Fruit fly (Drosophila melanogaster) whole organism, wandering third instar larva: ENCODE results near the gene CG11560.

Experiments used
- Abd-B ChIP-seq: fragments of >200 bp; optimal IDR thresholded peaks from 2 replicates; lab custom pipeline; 2017; ENCODE audit warnings: missing biosample characterization, missing genetic modification characterization
- CG32264 ChIP-seq: fragments of 200-800 bp; sonication (Bioruptor generic); optimal IDR thresholded peaks from 2 replicates; lab custom pipeline; 2016; ENCODE audit warnings: missing biosample characterization, missing genetic modification characterization
- CG9705 ChIP-seq: fragments of 200-800 bp; sonication (Bioruptor generic); optimal IDR thresholded peaks from 2 replicates; lab custom pipeline; 2018; ENCODE audit warnings: missing biosample characterization, mild to moderate bottlenecking, missing genetic modification characterization
- CrebA ChIP-seq: fragments of 200-800 bp; sonication (Bioruptor generic); optimal IDR thresholded peaks from 2 replicates; lab custom pipeline; 2016; ENCODE audit warnings: missing biosample characterization, mild to moderate bottlenecking, missing genetic modification characterization, borderline replicate concordance
- Dfd ChIP-seq: fragments of >200 bp; optimal IDR thresholded peaks from 2 replicates; lab custom pipeline; 2017; ENCODE audit warnings: missing biosample characterization, missing genetic modification characterization
- Dif ChIP-seq: fragments of 200-275, 200-300 bp; sonication (Bioruptor generic); optimal IDR thresholded peaks from 2 replicates; lab custom pipeline; 2018; ENCODE audit warnings: missing biosample characterization, missing genetic modification characterization; ENCODE audit not compliant: partially characterized antibody
- GATAd ChIP-seq: sonication (Bioruptor generic); optimal IDR thresholded peaks from 2 replicates; lab custom pipeline; 2016; ENCODE audit warnings: missing biosample characterization, missing genetic modification characterization
- HLH106 ChIP-seq: fragments of 200-800 bp; optimal IDR thresholded peaks from 3 replicates; lab custom pipeline; 2019; ENCODE audit warnings: missing biosample characterization, mild to moderate bottlenecking, missing genetic modification characterization, moderate library complexity
- Hnf4 ChIP-seq: fragments of 200-800 bp; sonication (Bioruptor generic); optimal IDR thresholded peaks from 2 replicates; lab custom pipeline; 2016; ENCODE audit warnings: missing biosample characterization, mild to moderate bottlenecking, missing genetic modification characterization
- Hr78 ChIP-seq: fragments of >200 bp; optimal IDR thresholded peaks from 2 replicates; lab custom pipeline; 2017; ENCODE audit warnings: missing biosample characterization, missing genetic modification characterization
- Hr83 ChIP-seq: fragments of 200-300 bp; sonication (Bioruptor generic); optimal IDR thresholded peaks from 2 replicates; lab custom pipeline; 2016; ENCODE audit warnings: missing biosample characterization, mild to moderate bottlenecking, missing genetic modification characterization, moderate library complexity; ENCODE audit not compliant: poor library complexity, severe bottlenecking
- Jra ChIP-seq: sonication (Bioruptor generic); optimal IDR thresholded peaks from 2 replicates; lab custom pipeline; 2016; ENCODE audit warnings: missing biosample characterization, missing genetic modification characterization
- Mio ChIP-seq: sonication (Bioruptor generic); optimal IDR thresholded peaks from 2 replicates; lab custom pipeline; 2016; ENCODE audit warnings: missing biosample characterization, missing genetic modification characterization
- Myc ChIP-seq: fragments of >200 bp; optimal IDR thresholded peaks from 2 replicates; lab custom pipeline; 2017
- N ChIP-seq: fragments of >200 bp; optimal IDR thresholded peaks from 2 replicates; lab custom pipeline; 2018; ENCODE audit warnings: missing biosample characterization, missing external identifiers, missing genetic modification characterization
- OdsH ChIP-seq: fragments of 200-800 bp; sonication (Bioruptor generic); optimal IDR thresholded peaks from 2 replicates; lab custom pipeline; 2016; ENCODE audit warnings: missing biosample characterization, mild to moderate bottlenecking, missing genetic modification characterization
- Rel ChIP-seq, 2 experiments: fragments of 200-800 bp; sonication (Bioruptor generic) in 1 of 2; optimal IDR thresholded peaks; 2 replicates in 1 of 2; 3 replicates in 1 of 2; lab custom pipeline; 2016 to 2019; ENCODE audit warnings: mild to moderate bottlenecking in 2 of 2, missing biosample characterization in 2 of 2, missing genetic modification characterization in 2 of 2, moderate library complexity in 1 of 2
- Sp1 ChIP-seq: fragments of 200-800 bp; sonication (Bioruptor generic); optimal IDR thresholded peaks from 3 replicates; lab custom pipeline; 2019; ENCODE audit warnings: missing biosample characterization, mild to moderate bottlenecking, missing genetic modification characterization, moderate library complexity
- Vsx2 ChIP-seq: fragments of 200-300, 225-300 bp; sonication (Bioruptor generic); optimal IDR thresholded peaks from 2 replicates; lab custom pipeline; 2018; ENCODE audit warnings: missing biosample characterization, missing genetic modification characterization; ENCODE audit not compliant: partially characterized antibody
- br ChIP-seq: fragments of 200-800 bp; sonication (Bioruptor generic); optimal IDR thresholded peaks from 2 replicates; lab custom pipeline; 2016; ENCODE audit warnings: missing biosample characterization, missing genetic modification characterization
- brk ChIP-seq: fragments of 200-800 bp; sonication (Bioruptor generic); optimal IDR thresholded peaks from 2 replicates; lab custom pipeline; 2016; ENCODE audit warnings: missing biosample characterization, mild to moderate bottlenecking, missing genetic modification characterization
- dl ChIP-seq, 2 experiments: fragments of 175-275, 200-275 bp in 1 of 2; fragments of 200-275 bp in 1 of 2; sonication (Bioruptor generic); optimal IDR thresholded peaks; lab custom pipeline; 2018; ENCODE audit warnings: mild to moderate bottlenecking in 2 of 2, missing biosample characterization in 2 of 2, missing genetic modification characterization in 2 of 2, moderate library complexity in 2 of 2; ENCODE audit not compliant: partially characterized antibody in 2 of 2, insufficient read depth in 1 of 2
- dmrt93B ChIP-seq: fragments of 200-800 bp; sonication (Bioruptor generic); optimal IDR thresholded peaks from 2 replicates; lab custom pipeline; 2018; ENCODE audit warnings: missing biosample characterization, mild to moderate bottlenecking, missing genetic modification characterization
- dsf ChIP-seq: sonication (Bioruptor generic); optimal IDR thresholded peaks from 2 replicates; lab custom pipeline; 2016; ENCODE audit warnings: missing biosample characterization, missing genetic modification characterization, borderline replicate concordance
- ey ChIP-seq: fragments of 200-800 bp; sonication (Bioruptor generic); optimal IDR thresholded peaks from 2 replicates; lab custom pipeline; 2016; ENCODE audit warnings: missing biosample characterization, missing genetic modification characterization
- foxo ChIP-seq, 2 experiments: fragments of 200-800 bp; sonication (Bioruptor generic); optimal IDR thresholded peaks; 2 replicates in 1 of 2; 3 replicates in 1 of 2; lab custom pipeline; 2016 to 2017; ENCODE audit warnings: missing biosample characterization in 2 of 2, missing genetic modification characterization in 2 of 2
- fru ChIP-seq: fragments of 200-800 bp; sonication (Bioruptor generic); optimal IDR thresholded peaks from 3 replicates; lab custom pipeline; 2016; ENCODE audit warnings: missing biosample characterization, mild to moderate bottlenecking, missing genetic modification characterization
- h ChIP-seq: fragments of 200-800 bp; sonication (Bioruptor generic); optimal IDR thresholded peaks from 3 replicates; lab custom pipeline; 2016; ENCODE audit warnings: missing biosample characterization, mild to moderate bottlenecking, missing genetic modification characterization
- lola ChIP-seq: fragments of >200 bp; optimal IDR thresholded peaks from 2 replicates; lab custom pipeline; 2017; ENCODE audit warnings: missing biosample characterization, missing genetic modification characterization
- pan ChIP-seq: fragments of >200 bp; optimal IDR thresholded peaks from 2 replicates; lab custom pipeline; 2017
- psq ChIP-seq: fragments of 200-800 bp; sonication (Bioruptor generic); optimal IDR thresholded peaks from 3 replicates; lab custom pipeline; 2017; ENCODE audit warnings: missing biosample characterization, mild to moderate bottlenecking, missing genetic modification characterization, moderate library complexity
- rgr ChIP-seq: fragments of 200-800 bp; sonication (Bioruptor generic); optimal IDR thresholded peaks from 3 replicates; lab custom pipeline; 2016; ENCODE audit warnings: missing biosample characterization, mild to moderate bottlenecking, missing genetic modification characterization
- sage ChIP-seq: fragments of 200-800 bp; sonication (Bioruptor generic); optimal IDR thresholded peaks from 2 replicates; lab custom pipeline; 2016; ENCODE audit warnings: missing biosample characterization, mild to moderate bottlenecking, missing genetic modification characterization
- tai ChIP-seq: sonication (Bioruptor generic); optimal IDR thresholded peaks from 2 replicates; lab custom pipeline; 2016; ENCODE audit warnings: missing biosample characterization, missing genetic modification characterization
- usp ChIP-seq: fragments of >200 bp; optimal IDR thresholded peaks from 2 replicates; lab custom pipeline; 2017; ENCODE audit warnings: missing biosample characterization, missing genetic modification characterization
- woc ChIP-seq: sonication (Bioruptor generic); optimal IDR thresholded peaks from 2 replicates; lab custom pipeline; 2016; ENCODE audit warnings: missing biosample characterization, mild to moderate bottlenecking, missing genetic modification characterization

CG11560 gene

DNA sequence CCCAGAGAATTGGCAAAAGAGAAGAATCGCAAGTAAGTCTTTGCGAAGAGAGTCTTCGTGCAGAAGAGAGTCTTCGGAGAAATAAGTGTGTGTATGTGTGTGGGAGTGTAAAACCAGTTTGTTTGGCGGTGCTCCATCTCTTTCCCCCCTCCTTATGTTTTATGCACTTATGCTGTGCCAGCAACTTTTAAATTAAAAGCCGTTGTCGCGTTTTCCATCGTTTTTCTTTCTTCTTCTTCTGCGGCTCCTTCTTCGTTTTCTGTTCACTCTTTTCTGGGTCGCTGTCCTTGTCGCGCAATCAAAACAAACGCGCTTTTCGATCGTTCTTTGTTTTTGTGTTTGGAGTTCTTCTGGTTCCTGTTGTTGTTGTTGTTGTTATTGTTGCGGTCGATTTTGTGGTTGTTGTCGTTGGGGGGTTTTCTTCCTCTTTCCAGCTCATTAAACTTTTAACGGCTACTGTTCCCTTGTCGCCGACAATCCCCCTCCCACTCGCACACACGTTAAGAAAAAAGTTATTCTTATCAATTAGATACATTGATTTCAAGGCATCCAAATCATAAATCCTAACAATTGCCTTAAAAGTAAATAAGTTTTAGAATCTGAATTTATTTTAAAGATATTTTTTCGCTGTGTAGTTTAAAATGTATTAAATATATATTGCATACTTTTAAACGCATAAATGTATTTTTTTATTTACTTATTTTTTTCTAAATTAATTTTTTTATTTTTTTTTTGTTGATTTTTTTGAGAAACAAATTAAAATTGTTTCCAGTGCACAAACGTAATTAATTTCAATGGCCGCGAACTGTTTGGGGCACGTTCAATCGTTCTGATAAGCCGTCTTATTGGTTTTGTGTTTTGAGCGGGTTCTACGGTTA lies 8.5 kb upstream of the CG11560 start (continued):
- no peak for TF ChIP-seq tai (GFP tag; lab: Kevin White, UChicago)
- TF ChIP-seq usp (GFP tag; lab: Kevin White, UChicago) = no peak
- TF ChIP-seq Dif (GFP tag; lab: Kevin White, UChicago) = peak; percentile 48
- TF ChIP-seq dl (GFP tag; optimal IDR thresholded peaks at IDR 0.05; lab: Kevin White, UChicago; ENCODE audit: insufficient read depth in 1 of 2, partially characterized antibody in 2 of 2) = peak; percentile 18 to 43
- no peak for TF ChIP-seq Jra (GFP tag; lab: Kevin White, UChicago)
- TF ChIP-seq Sp1 (GFP tag; lab: Kevin White, UChicago) = peak; percentile 93
- TF ChIP-seq Rel (GFP tag; optimal IDR thresholded peaks at IDR 0.05; lab: Kevin White, UChicago) = no peak
- peak; percentile 80 for TF ChIP-seq Rel (tag; optimal IDR thresholded peaks at IDR 0.05; lab: Kevin White, UChicago)
- TF ChIP-seq Dfd (GFP tag; lab: Kevin White, UChicago) = no peak
- TF ChIP-seq foxo (GFP tag; optimal IDR thresholded peaks at IDR 0.05; lab: Kevin White, UChicago) = peak in 1 of 2 experiments; percentile 76

DNA sequence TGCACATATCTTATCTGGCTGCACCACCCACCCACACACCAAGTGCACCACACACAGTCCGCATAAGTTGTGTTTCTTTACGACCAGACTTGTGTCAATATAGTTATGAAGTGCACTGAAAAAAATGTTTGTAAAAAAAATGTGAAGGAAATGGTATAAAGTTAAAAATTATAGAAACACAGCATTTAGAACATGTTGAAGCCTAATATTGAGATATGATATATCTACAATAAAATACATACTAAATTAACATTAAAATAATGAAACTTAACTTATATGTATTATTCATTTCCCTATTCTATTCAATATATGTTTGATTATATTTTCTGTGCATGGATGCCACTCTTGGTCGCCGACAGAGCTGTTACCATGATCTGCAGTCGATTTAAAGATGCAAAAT lies 6.9 kb upstream of the CG11560 start:
- TF ChIP-seq woc (GFP tag; lab: Kevin White, UChicago) (no peak), GATAd (GFP tag; lab: Kevin White, UChicago) (no peak), tai (GFP tag; lab: Kevin White, UChicago) (no peak), Mio (no peak), Hnf4 (GFP tag; lab: Kevin White, UChicago) (no peak), dsf (GFP tag; lab: Kevin White, UChicago) (no peak), Hr83 (GFP tag; lab: Kevin White, UChicago) (no peak), Vsx2 (GFP tag; lab: Kevin White, UChicago) (no peak), Jra (GFP tag; lab: Kevin White, UChicago) (no peak), foxo (GFP tag; optimal IDR thresholded peaks at IDR 0.05; lab: Kevin White, UChicago) (no peak), Myc (no peak), Dif (GFP tag; lab: Kevin White, UChicago) (no peak)

DNA sequence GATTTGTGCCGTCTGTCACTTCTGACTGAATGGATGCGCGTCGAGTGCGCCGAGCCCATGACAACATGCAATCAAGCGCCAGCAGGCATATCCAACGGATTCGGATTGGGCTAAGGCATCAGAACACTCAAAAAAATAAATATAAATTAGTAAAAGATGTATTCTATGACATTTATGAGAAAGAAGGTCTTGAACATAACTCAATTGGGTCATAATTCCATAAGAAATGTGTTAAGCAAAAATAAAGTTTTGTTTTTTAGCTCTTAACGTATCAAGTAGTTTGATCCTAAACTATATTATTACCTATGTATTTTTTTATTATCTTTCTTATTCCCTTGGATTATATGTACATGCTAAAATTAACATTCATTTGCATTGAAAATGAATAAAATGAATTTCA lies 6.2 kb upstream of the CG11560 start:
- TF ChIP-seq lola (no peak), Dfd (GFP tag; lab: Kevin White, UChicago) (no peak), OdsH (GFP tag; lab: Kevin White, UChicago) (no peak), fru (GFP tag; lab: Kevin White, UChicago) (no peak), CG32264 (no peak), Jra (GFP tag; lab: Kevin White, UChicago) (no peak), Vsx2 (GFP tag; lab: Kevin White, UChicago) (no peak)

DNA sequence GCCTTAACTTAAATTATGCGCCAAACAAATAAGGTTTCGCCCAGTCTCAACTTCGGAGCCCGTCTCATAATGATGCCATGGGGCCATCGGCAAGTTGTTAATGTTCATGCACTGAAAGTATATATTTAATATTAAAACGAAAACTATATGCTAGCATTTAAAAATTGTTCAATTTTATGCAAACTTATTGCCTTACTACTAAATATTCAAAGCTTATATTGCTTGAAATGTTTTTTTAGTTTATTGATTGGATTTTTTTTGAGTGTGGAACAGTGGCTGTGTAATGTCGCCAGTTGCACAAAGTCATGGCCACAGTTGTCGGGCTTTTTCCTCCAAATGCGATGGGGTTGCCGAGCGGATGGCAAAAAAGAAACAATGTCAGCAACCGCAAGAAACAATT lies 5.6 kb upstream of the CG11560 start:
- TF ChIP-seq Mio = no peak
- TF ChIP-seq CG32264 = peak; percentile 15
- TF ChIP-seq Hr83 (GFP tag; lab: Kevin White, UChicago) = no peak
- peak; percentile 73 for TF ChIP-seq rgr (GFP tag; lab: Kevin White, UChicago)
- no peak for TF ChIP-seq Abd-B (GFP tag; lab: Kevin White, UChicago)
- TF ChIP-seq dl (GFP tag; optimal IDR thresholded peaks at IDR 0.05; lab: Kevin White, UChicago; ENCODE audit: insufficient read depth in 1 of 2, partially characterized antibody in 2 of 2) = no peak
- TF ChIP-seq Vsx2 (GFP tag; lab: Kevin White, UChicago) = no peak
- TF ChIP-seq dsf (GFP tag; lab: Kevin White, UChicago) = no peak
- no peak for TF ChIP-seq Dfd (GFP tag; lab: Kevin White, UChicago)
- no peak for TF ChIP-seq lola
- no peak for TF ChIP-seq GATAd (GFP tag; lab: Kevin White, UChicago)
- TF ChIP-seq fru (GFP tag; lab: Kevin White, UChicago) = peak; percentile 80
- TF ChIP-seq N (GFP tag; lab: Kevin White, UChicago) = no peak
- TF ChIP-seq pan (lab: Kevin White, UChicago) = no peak
- TF ChIP-seq Hnf4 (GFP tag; lab: Kevin White, UChicago) = peak; percentile 79
- TF ChIP-seq Sp1 (GFP tag; lab: Kevin White, UChicago) = peak; percentile 74
- peak; percentile 70 for TF ChIP-seq sage (GFP tag; lab: Kevin White, UChicago)
- peak; percentile 71 for TF ChIP-seq brk (GFP tag; lab: Kevin White, UChicago)
- peak; percentile 67 for TF ChIP-seq tai (GFP tag; lab: Kevin White, UChicago)
- TF ChIP-seq Hr78 = no peak
- TF ChIP-seq h (GFP tag; lab: Kevin White, UChicago) = peak; percentile 82
- no peak for TF ChIP-seq Dif (GFP tag; lab: Kevin White, UChicago)
- TF ChIP-seq ey (GFP tag; lab: Kevin White, UChicago) = peak; percentile 68
- no peak for TF ChIP-seq Myc
- peak; percentile 37 for TF ChIP-seq Jra (GFP tag; lab: Kevin White, UChicago)
- TF ChIP-seq CG9705 (GFP tag; lab: Kevin White, UChicago) = no peak
- TF ChIP-seq psq (GFP tag; lab: Kevin White, UChicago) = peak; percentile 50
- TF ChIP-seq foxo (GFP tag; optimal IDR thresholded peaks at IDR 0.05; lab: Kevin White, UChicago) = peak in 1 of 2 experiments; percentile 74
- peak; percentile 79 for TF ChIP-seq br (GFP tag; lab: Kevin White, UChicago)
- peak; percentile 77 for TF ChIP-seq OdsH (GFP tag; lab: Kevin White, UChicago)
- TF ChIP-seq CrebA (GFP tag; lab: Kevin White, UChicago) = no peak
- peak; percentile 75 for TF ChIP-seq woc (GFP tag; lab: Kevin White, UChicago)
- TF ChIP-seq HLH106 (tag; lab: Kevin White, UChicago) = peak; percentile 78
- peak; percentile 62 for TF ChIP-seq dmrt93B
- TF ChIP-seq usp (GFP tag; lab: Kevin White, UChicago) = no peak
- TF ChIP-seq Rel (GFP tag; optimal IDR thresholded peaks at IDR 0.05; lab: Kevin White, UChicago) = no peak
- TF ChIP-seq Rel (tag; optimal IDR thresholded peaks at IDR 0.05; lab: Kevin White, UChicago) = no peak
